Worm (Caenorhabditis elegans) whole organism, L3 larva: ENCODE data around the gene K09F6.10.

Experiments
- daf-12 ChIP-seq: fragments of 150-350 bp; optimal IDR thresholded peaks from 2 replicates; lab custom pipeline; 2014; ENCODE audit warnings: missing biosample characterization, missing genetic modification reagents, missing genetic modification characterization
- fkh-10 ChIP-seq: sonication (generic microtip); optimal IDR thresholded peaks from 2 replicates; lab custom pipeline; 2017; ENCODE audit warnings: missing biosample characterization, missing genetic modification reagents, missing genetic modification characterization
- lin-15B ChIP-seq: fragments of 150-350 bp; optimal IDR thresholded peaks from 2 replicates; lab custom pipeline; 2014; ENCODE audit warnings: missing biosample characterization, missing genetic modification characterization
- mdl-1 ChIP-seq: fragments of 150-350 bp; optimal IDR thresholded peaks from 2 replicates; lab custom pipeline; 2014; ENCODE audit warnings: missing biosample characterization, missing genetic modification characterization
- nhr-25 ChIP-seq: sonication (generic microtip); optimal IDR thresholded peaks from 2 replicates; lab custom pipeline; 2017; ENCODE audit warnings: missing biosample characterization, missing genetic modification characterization
- nhr-77 ChIP-seq: fragments of 150-350 bp; optimal IDR thresholded peaks from 2 replicates; lab custom pipeline; 2014; ENCODE audit warnings: missing biosample characterization, missing genetic modification characterization
- tbx-2 ChIP-seq: sonication (generic microtip); optimal IDR thresholded peaks from 2 replicates; lab custom pipeline; 2016; ENCODE audit warnings: mild to moderate bottlenecking, missing genetic modification characterization, missing compliant biosample characterization
- ztf-11 ChIP-seq: fragments of 150-350 bp; optimal IDR thresholded peaks from 2 replicates; lab custom pipeline; 2014; ENCODE audit warnings: missing biosample characterization, missing genetic modification characterization

DNA sequence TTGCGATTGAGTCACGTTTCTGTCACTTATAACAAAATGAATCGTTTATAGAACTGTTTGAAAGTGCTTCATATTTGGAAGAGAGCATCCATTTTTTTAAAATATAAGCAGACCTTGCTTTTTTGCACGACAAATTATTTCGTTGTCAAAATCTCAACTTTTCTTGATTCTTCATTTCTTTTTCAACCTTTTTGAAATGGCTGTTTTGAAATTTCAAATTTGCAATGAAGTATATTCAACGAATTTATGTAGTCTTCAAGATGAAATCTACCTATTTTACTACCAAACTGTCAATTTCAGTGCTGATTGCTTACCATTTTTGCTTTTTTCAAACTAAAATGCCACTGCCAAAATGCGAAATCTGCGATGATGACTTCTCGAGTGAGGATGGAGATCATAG lies 18.1 kb upstream of the K09F6.10 start, which contains the start of gene B0281.3:
- no peak for TF ChIP-seq nhr-77
- no peak for TF ChIP-seq daf-12 (tag; lab: Kevin White, UChicago)
- no peak for TF ChIP-seq fkh-10 (GFP tag; lab: Kevin White, UChicago)
- TF ChIP-seq tbx-2 (tag; lab: Kevin White, UChicago), result no peak
- TF ChIP-seq mdl-1, result no peak
- no peak for TF ChIP-seq ztf-11 (tag; lab: Kevin White, UChicago)
- TF ChIP-seq lin-15B (tag; lab: Kevin White, UChicago), result no peak
- TF ChIP-seq nhr-25 (tag; lab: Kevin White, UChicago), result no peak
